Fruit fly (Drosophila melanogaster) whole organism, wandering third instar larva: Measurements from ENCODE around the gene Pten.
A peak's percentile ranks its signal among the peaks of the same experiment; 100 is the strongest.

ENCODE experiments used
- Abd-B ChIP-seq: fragments of >200 bp; optimal IDR thresholded peaks from 2 replicates; lab custom pipeline; 2017; ENCODE audit warnings: missing biosample characterization, missing genetic modification characterization
- Jra ChIP-seq: sonication (Bioruptor generic); optimal IDR thresholded peaks from 2 replicates; lab custom pipeline; 2016; ENCODE audit warnings: missing biosample characterization, missing genetic modification characterization
- Vsx2 ChIP-seq: fragments of 200-300, 225-300 bp; sonication (Bioruptor generic); optimal IDR thresholded peaks from 2 replicates; lab custom pipeline; 2018; ENCODE audit warnings: missing biosample characterization, missing genetic modification characterization; ENCODE audit not compliant: partially characterized antibody
- br ChIP-seq: fragments of 200-800 bp; sonication (Bioruptor generic); optimal IDR thresholded peaks from 2 replicates; lab custom pipeline; 2016; ENCODE audit warnings: missing biosample characterization, missing genetic modification characterization
- dl ChIP-seq, 2 experiments: fragments of 175-275, 200-275 bp in 1 of 2; fragments of 200-275 bp in 1 of 2; sonication (Bioruptor generic); optimal IDR thresholded peaks; lab custom pipeline; 2018; ENCODE audit warnings: mild to moderate bottlenecking in 2 of 2, missing biosample characterization in 2 of 2, missing genetic modification characterization in 2 of 2, moderate library complexity in 2 of 2; ENCODE audit not compliant: partially characterized antibody in 2 of 2, insufficient read depth in 1 of 2
- dsf ChIP-seq: sonication (Bioruptor generic); optimal IDR thresholded peaks from 2 replicates; lab custom pipeline; 2016; ENCODE audit warnings: missing biosample characterization, missing genetic modification characterization, borderline replicate concordance
- fru ChIP-seq: fragments of 200-800 bp; sonication (Bioruptor generic); optimal IDR thresholded peaks from 3 replicates; lab custom pipeline; 2016; ENCODE audit warnings: missing biosample characterization, mild to moderate bottlenecking, missing genetic modification characterization
- h ChIP-seq: fragments of 200-800 bp; sonication (Bioruptor generic); optimal IDR thresholded peaks from 3 replicates; lab custom pipeline; 2016; ENCODE audit warnings: missing biosample characterization, mild to moderate bottlenecking, missing genetic modification characterization
- lola ChIP-seq: fragments of >200 bp; optimal IDR thresholded peaks from 2 replicates; lab custom pipeline; 2017; ENCODE audit warnings: missing biosample characterization, missing genetic modification characterization
- psq ChIP-seq: fragments of 200-800 bp; sonication (Bioruptor generic); optimal IDR thresholded peaks from 3 replicates; lab custom pipeline; 2017; ENCODE audit warnings: missing biosample characterization, mild to moderate bottlenecking, missing genetic modification characterization, moderate library complexity

dm6 chr2L:10250441-10250847 is 10.4 kb downstream of the Pten start, which contains the start of the genes bsk and CG31717:
- TF ChIP-seq h (GFP tag; lab: Kevin White, UChicago), result no peak
- no peak for TF ChIP-seq lola (GFP tag; lab: Kevin White, UChicago)
- TF ChIP-seq Vsx2, result no peak
- no peak for TF ChIP-seq dl (GFP tag; optimal IDR thresholded peaks at IDR 0.05; lab: Kevin White, UChicago; ENCODE audit: insufficient read depth in 1 of 2, partially characterized antibody in 2 of 2)
- no peak for TF ChIP-seq psq (GFP tag; lab: Kevin White, UChicago)
- TF ChIP-seq Abd-B, result no peak
- TF ChIP-seq Jra (GFP tag; lab: Kevin White, UChicago), result peak; percentile 32
- no peak for TF ChIP-seq br (GFP tag; lab: Kevin White, UChicago)
- no peak for TF ChIP-seq fru
- no peak for TF ChIP-seq dsf (GFP tag; lab: Kevin White, UChicago)
